Worm (Caenorhabditis elegans) whole organism, L4/young adult: Measurements from ENCODE around the gene F37A4.2.

ENCODE experiments used
- dao-5 ChIP-seq: sonication (generic microtip); optimal IDR thresholded peaks from 2 replicates; lab custom pipeline; 2016; ENCODE audit warnings: missing genotype, missing genetic modification characterization, moderate library complexity, missing compliant biosample characterization
- him-1 ChIP-seq: sonication (generic microtip); optimal IDR thresholded peaks from 2 replicates; lab custom pipeline; 2016; ENCODE audit warnings: missing genotype, missing genetic modification reagents, missing genetic modification characterization, missing compliant biosample characterization

ce11 chrIII:6693285-6693684 is 29.0 kb upstream of the F37A4.2 start:
- TF ChIP-seq dao-5 (tag; lab: Kevin White, UChicago) (no peak), him-1 (no peak)
